Fruit fly (Drosophila melanogaster) whole organism: ENCODE data around the gene x16.

ENCODE experiments used
- CG8478 ChIP-seq: fragments of >200 bp; optimal IDR thresholded peaks from 2 replicates; lab custom pipeline; 2018; ENCODE audit warnings: inconsistent platforms
- Dll ChIP-seq: fragments of >200 bp; optimal IDR thresholded peaks from 2 replicates; lab custom pipeline; 2017
- EcR ChIP-seq, 2 experiments: fragments of >200 bp; optimal IDR thresholded peaks; 2 replicates each; lab custom pipeline; 2017; ENCODE audit warnings: missing biosample characterization in 2 of 2, missing genetic modification characterization in 2 of 2, missing genetic modification reagents in 2 of 2
- pan ChIP-seq: fragments of >200 bp; optimal IDR thresholded peaks from 2 replicates; lab custom pipeline; 2017
- psq ChIP-seq: fragments of >200 bp; optimal IDR thresholded peaks from 2 replicates; lab custom pipeline; 2017
- usp ChIP-seq: fragments of >200 bp; optimal IDR thresholded peaks from 2 replicates; lab custom pipeline; 2017; ENCODE audit warnings: missing biosample characterization, missing genetic modification characterization, mixed read lengths

DNA sequence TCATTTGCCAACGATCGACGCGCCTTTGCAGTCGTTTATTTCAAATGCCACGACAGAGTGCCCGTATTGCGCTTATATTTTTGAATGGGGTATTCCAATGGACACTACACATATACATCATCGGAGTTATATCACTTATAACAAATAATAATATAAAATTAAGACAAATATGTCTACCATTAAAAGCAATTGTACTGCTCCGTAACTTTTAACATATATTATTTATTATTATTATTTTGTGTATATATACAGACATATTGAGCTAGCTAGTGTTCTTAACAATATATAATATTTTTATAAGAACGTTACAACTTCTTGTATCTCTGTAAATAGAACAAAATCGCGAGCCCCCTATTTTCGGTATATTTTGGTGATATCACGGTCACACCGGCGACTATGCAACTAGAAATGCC lies 44.0 kb upstream of the x16 start, which contains the start of the genes sip2 and Coprox:
- TF ChIP-seq CG8478 (lab: Kevin White, UChicago) = no peak
- TF ChIP-seq EcR (GFP tag; optimal IDR thresholded peaks at IDR 0.05; lab: Kevin White, UChicago) = no peak
- no peak for TF ChIP-seq psq (lab: Kevin White, UChicago)
- no peak for TF ChIP-seq pan (lab: Kevin White, UChicago)
- no peak for TF ChIP-seq usp (GFP tag; lab: Kevin White, UChicago)
- TF ChIP-seq Dll (lab: Kevin White, UChicago) = no peak
